Worm (Caenorhabditis elegans) whole organism, L4 larva: ENCODE measurements around the gene pik-1.

Experiments
- T20F7.1 ChIP-seq: fragments of 200-800 bp; sonication (Bioruptor generic); optimal IDR thresholded peaks from 2 replicates; lab custom pipeline; 2018; ENCODE audit warnings: mild to moderate bottlenecking, missing genetic modification characterization, missing compliant biosample characterization
- Y105C5A.15 ChIP-seq: fragments of 200-800 bp; sonication (Bioruptor generic); IDR thresholded peaks from 2 replicates; pipeline ENCODE4 v1.3.6; 2022; ENCODE audit warnings: missing genetic modification characterization, missing compliant biosample characterization
- Y48G9A.11 ChIP-seq: fragments of 200-800 bp; sonication (Bioruptor generic); IDR thresholded peaks from 2 replicates; pipeline ENCODE4 v1.3.6; 2022; ENCODE audit warnings: missing genetic modification reagents, missing genetic modification characterization, missing compliant biosample characterization
- aha-1 ChIP-seq: fragments of 150-350 bp; peaks from one replicate; lab custom pipeline; 2014; ENCODE audit warnings: missing biosample characterization, missing genetic modification characterization
- aly-2 ChIP-seq: sonication (generic microtip); optimal IDR thresholded peaks from 2 replicates; lab custom pipeline; 2018; ENCODE audit warnings: missing biosample characterization, missing genetic modification characterization
- ceh-20 ChIP-seq: fragments of 200-800 bp; sonication (Bioruptor generic); IDR thresholded peaks from 2 replicates; pipeline ENCODE4 v1.3.6; 2022; ENCODE audit warnings: missing genetic modification reagents, missing genetic modification characterization, missing compliant biosample characterization
- ceh-32 ChIP-seq: sonication (generic microtip); optimal IDR thresholded peaks from 2 replicates; lab custom pipeline; 2016; ENCODE audit warnings: mild to moderate bottlenecking, missing genetic modification characterization, missing compliant biosample characterization; ENCODE audit not compliant: poor library complexity
- ctbp-1 ChIP-seq: fragments of 200-800 bp; sonication (Bioruptor generic); IDR thresholded peaks from 2 replicates; pipeline ENCODE4 v1.3.6; 2022; ENCODE audit warnings: missing genetic modification reagents, missing genetic modification characterization, missing compliant biosample characterization
- daf-16 ChIP-seq, 3 experiments: sonication (generic microtip); optimal IDR thresholded peaks; 2 replicates each; lab custom pipeline; 2016 to 2017; ENCODE audit warnings: missing genetic modification characterization in 3 of 3, missing genetic modification reagents in 3 of 3, mild to moderate bottlenecking in 2 of 3, missing compliant biosample characterization in 2 of 3, missing biosample characterization in 1 of 3, moderate library complexity in 1 of 3
- daf-19 ChIP-seq: fragments of 200-800 bp; sonication (Bioruptor generic); conservative IDR thresholded peaks from 2 replicates; pipeline ENCODE4 v1.3.6; 2022; ENCODE audit warnings: missing genetic modification characterization, missing compliant biosample characterization
- dmd-6 ChIP-seq: fragments of 200-800 bp; sonication (Bioruptor generic); IDR thresholded peaks from 2 replicates; pipeline ENCODE4 v1.3.6; 2022; ENCODE audit warnings: missing genetic modification reagents, missing genetic modification characterization, missing compliant biosample characterization
- dmd-8 ChIP-seq: fragments of 200-800 bp; sonication (Bioruptor generic); IDR thresholded peaks from 2 replicates; pipeline ENCODE4 v1.3.6; 2022; ENCODE audit warnings: missing genetic modification characterization, missing compliant biosample characterization
- dpl-1 ChIP-seq: fragments of 150-350 bp; optimal IDR thresholded peaks from 2 replicates; lab custom pipeline; 2014; ENCODE audit warnings: missing biosample characterization, missing genetic modification reagents, missing genetic modification characterization
- duxl-1 ChIP-seq: sonication (generic microtip); optimal IDR thresholded peaks from 2 replicates; lab custom pipeline; 2016; ENCODE audit warnings: mild to moderate bottlenecking, missing genetic modification characterization, moderate library complexity, missing compliant biosample characterization; ENCODE audit not compliant: poor library complexity
- egl-27 ChIP-seq: sonication (generic microtip); optimal IDR thresholded peaks from 3 replicates; lab custom pipeline; 2017; ENCODE audit warnings: missing biosample characterization, missing genetic modification reagents, missing genetic modification characterization
- egl-43 ChIP-seq: fragments of 200-800 bp; sonication (Bioruptor generic); IDR thresholded peaks from 2 replicates; pipeline ENCODE4 v1.3.6; 2022; ENCODE audit warnings: missing genetic modification reagents, missing genetic modification characterization, missing compliant biosample characterization
- hif-1 ChIP-seq, 2 experiments: sonication (generic microtip); optimal IDR thresholded peaks; 2 replicates each; lab custom pipeline; 2016 to 2017; ENCODE audit warnings: missing compliant biosample characterization in 2 of 2, missing genetic modification characterization in 2 of 2, missing genetic modification reagents in 2 of 2, missing genotype in 2 of 2, mild to moderate bottlenecking in 1 of 2
- hlh-30 ChIP-seq: sonication (generic microtip); optimal IDR thresholded peaks from 2 replicates; lab custom pipeline; 2017; ENCODE audit warnings: antibody characterized with exemption, mild to moderate bottlenecking, missing genetic modification characterization, missing compliant biosample characterization; ENCODE audit not compliant: insufficient read depth
- hmg-1.1 ChIP-seq: fragments of 200-800 bp; sonication (Bioruptor generic); IDR thresholded peaks from 2 replicates; pipeline ENCODE4 v1.3.6; 2022; ENCODE audit warnings: missing genetic modification reagents, missing genetic modification characterization, missing compliant biosample characterization
- jun-1 ChIP-seq: fragments of 150-350 bp; optimal IDR thresholded peaks from 2 replicates; lab custom pipeline; 2014; ENCODE audit warnings: missing biosample characterization, missing genetic modification reagents, missing genetic modification characterization
- lin-1 ChIP-seq: fragments of 200-800 bp; sonication (Bioruptor generic); IDR thresholded peaks from 2 replicates; pipeline ENCODE4 v1.3.6; 2022; ENCODE audit warnings: missing genetic modification reagents, missing genetic modification characterization, missing compliant biosample characterization
- lin-13 ChIP-seq: fragments of 150-350 bp; optimal IDR thresholded peaks from 2 replicates; lab custom pipeline; 2014; ENCODE audit warnings: missing biosample characterization, missing genetic modification reagents, missing genetic modification characterization
- lin-15B ChIP-seq: fragments of 150-350 bp; sonication (generic microtip); optimal IDR thresholded peaks from 3 replicates; lab custom pipeline; 2014; ENCODE audit warnings: missing biosample characterization, missing genetic modification characterization
- lin-38 ChIP-seq: fragments of 200-800 bp; sonication (Bioruptor generic); IDR thresholded peaks from 2 replicates; pipeline ENCODE4 v1.3.6; 2022; ENCODE audit warnings: missing genetic modification reagents, missing genetic modification characterization, missing compliant biosample characterization
- lsy-2 ChIP-seq, 2 experiments: fragments of 150-350 bp in 1 of 2; sonication (generic microtip) in 1 of 2; optimal IDR thresholded peaks; 2 replicates each; lab custom pipeline; 2014 to 2017; ENCODE audit warnings: missing biosample characterization in 2 of 2, missing genetic modification characterization in 2 of 2
- madf-5 ChIP-seq, 2 experiments: fragments of 200-800 bp; sonication (Bioruptor generic); IDR thresholded peaks; 2 replicates each; pipeline ENCODE4 v1.3.6; 2022; ENCODE audit warnings: missing compliant biosample characterization in 2 of 2, missing genetic modification characterization in 2 of 2
- mep-1 ChIP-seq: fragments of 150-350 bp; sonication (generic microtip); optimal IDR thresholded peaks from 3 replicates; lab custom pipeline; 2014; ENCODE audit warnings: missing biosample characterization, missing genetic modification characterization
- mxl-2 ChIP-seq: fragments of 200-800 bp; sonication (Bioruptor generic); conservative IDR thresholded peaks from 2 replicates; pipeline ENCODE4 v1.3.6; 2022; ENCODE audit warnings: missing genetic modification reagents, missing genetic modification characterization, missing compliant biosample characterization
- nhr-10 ChIP-seq: fragments of 150-350 bp; optimal IDR thresholded peaks from 2 replicates; lab custom pipeline; 2014; ENCODE audit warnings: missing biosample characterization, missing genetic modification characterization
- nhr-102 ChIP-seq: sonication (generic microtip); optimal IDR thresholded peaks from 2 replicates; lab custom pipeline; 2016; ENCODE audit warnings: mild to moderate bottlenecking, missing genetic modification characterization, moderate library complexity, missing compliant biosample characterization
- nhr-111 ChIP-seq: fragments of 200-800 bp; sonication (Bioruptor generic); optimal IDR thresholded peaks from 2 replicates; lab custom pipeline; 2018; ENCODE audit warnings: mild to moderate bottlenecking, missing genetic modification characterization, missing compliant biosample characterization
- nhr-28 ChIP-seq: fragments of 150-350 bp; optimal IDR thresholded peaks from 2 replicates; lab custom pipeline; 2014; ENCODE audit warnings: missing biosample characterization, missing genetic modification characterization
- nhr-42 ChIP-seq: fragments of 200-800 bp; sonication (Bioruptor generic); IDR thresholded peaks from 2 replicates; pipeline ENCODE4 v1.3.6; 2022; ENCODE audit warnings: missing genetic modification characterization, missing compliant biosample characterization
- nhr-48 ChIP-seq: sonication (generic microtip); optimal IDR thresholded peaks from 2 replicates; lab custom pipeline; 2016; ENCODE audit warnings: mild to moderate bottlenecking, missing genetic modification characterization, missing compliant biosample characterization
- nhr-77 ChIP-seq: fragments of 150-350 bp; optimal IDR thresholded peaks from 2 replicates; lab custom pipeline; 2014; ENCODE audit warnings: missing biosample characterization, missing genetic modification characterization
- pha-4 ChIP-seq, 2 experiments: fragments of 150-350 bp in 1 of 2; fragments of 200-800 bp in 1 of 2; sonication (Bioruptor generic) in 1 of 2; IDR thresholded peaks in 1 of 2; optimal IDR thresholded peaks in 1 of 2; 2 replicates each; pipeline versions ENCODE4 v1.3.6 to Lab custom; 2014 to 2022; ENCODE audit warnings: missing genetic modification characterization in 2 of 2, missing genetic modification reagents in 2 of 2, missing biosample characterization in 1 of 2, missing compliant biosample characterization in 1 of 2
- rbr-2 ChIP-seq: sonication (generic microtip); optimal IDR thresholded peaks from 2 replicates; lab custom pipeline; 2016; ENCODE audit warnings: missing genotype, missing genetic modification characterization, missing compliant biosample characterization
- sdz-12 ChIP-seq: fragments of 200-800 bp; sonication (Bioruptor generic); optimal IDR thresholded peaks from 2 replicates; lab custom pipeline; 2018; ENCODE audit warnings: mild to moderate bottlenecking, missing genetic modification characterization, missing compliant biosample characterization
- snpc-1.2 ChIP-seq: fragments of 200-800 bp; sonication (Bioruptor generic); IDR thresholded peaks from 2 replicates; pipeline ENCODE4 v1.3.6; 2022; ENCODE audit warnings: missing genetic modification reagents, missing genetic modification characterization, missing compliant biosample characterization
- spr-3 ChIP-seq: fragments of 200-800 bp; sonication (Bioruptor generic); optimal IDR thresholded peaks from 2 replicates; lab custom pipeline; 2018; ENCODE audit warnings: mild to moderate bottlenecking, missing genetic modification characterization, missing compliant biosample characterization
- tag-97 ChIP-seq: fragments of 200-800 bp; sonication (Bioruptor generic); IDR thresholded peaks from 2 replicates; pipeline ENCODE4 v1.3.6; 2022; ENCODE audit warnings: missing genetic modification characterization, missing compliant biosample characterization
- tra-1 ChIP-seq: fragments of 200-800 bp; sonication (Bioruptor generic); IDR thresholded peaks from 2 replicates; pipeline ENCODE4 v1.3.6; 2022; ENCODE audit warnings: missing genetic modification reagents, missing genetic modification characterization, missing compliant biosample characterization
- unc-130 ChIP-seq: sonication (generic microtip); optimal IDR thresholded peaks from 2 replicates; lab custom pipeline; 2016; ENCODE audit warnings: missing genetic modification reagents, missing genetic modification characterization, missing compliant biosample characterization
- unc-62 ChIP-seq, 3 experiments: fragments of 150-350 bp in 1 of 3; sonication (generic microtip); optimal IDR thresholded peaks in 2 of 3; peaks in 1 of 3; 1 replicate in 1 of 3; 2 replicates in 2 of 3; lab custom pipeline; 2014 to 2017; ENCODE audit warnings: missing biosample characterization in 3 of 3, missing genetic modification characterization in 3 of 3, missing genetic modification reagents in 3 of 3, missing genotype in 1 of 3
- zag-1 ChIP-seq: fragments of 150-350 bp; optimal IDR thresholded peaks from 2 replicates; lab custom pipeline; 2014; ENCODE audit warnings: missing biosample characterization, missing genetic modification characterization
- zfp-2 ChIP-seq: sonication (generic microtip); optimal IDR thresholded peaks from 2 replicates; lab custom pipeline; 2016; ENCODE audit warnings: mild to moderate bottlenecking, missing genetic modification characterization, missing compliant biosample characterization
- zfp-3 ChIP-seq: fragments of 200-800 bp; sonication (Bioruptor generic); conservative IDR thresholded peaks from 2 replicates; pipeline ENCODE4 v1.3.6; 2022; ENCODE audit warnings: missing genetic modification reagents, missing genetic modification characterization, missing compliant biosample characterization
- zip-2 ChIP-seq: fragments of 150-350 bp; optimal IDR thresholded peaks from 2 replicates; lab custom pipeline; 2014; ENCODE audit warnings: missing biosample characterization, missing genetic modification characterization

Gene pik-1

ce11 chrIV:13388779-13389178 is 27.1 kb upstream of the pik-1 start (continued):
- TF ChIP-seq hif-1 (tag; optimal IDR thresholded peaks at IDR 0.05; lab: Kevin White, UChicago) (peak in 1 of 2 experiments; percentile 45), pha-4 (GFP tag; IDR thresholded peaks at IDR 0.05; lab: Robert Waterston, UW) (peak; percentile 42; the same call in 1 of the 2 replicates), pha-4 (tag; optimal IDR thresholded peaks at IDR 0.05; lab: Kevin White, UChicago) (no peak), zip-2 (tag; lab: Kevin White, UChicago) (peak; percentile 66), lin-15B (no peak), hmg-1.1 (GFP tag; lab: Robert Waterston, UW) (0 out of 2 replicates have a peak, but pooled peaks have one; percentile 25), dmd-8 (GFP tag; lab: Robert Waterston, UW) (0 out of 2 replicates have a peak, but pooled peaks have one; percentile 35), Y105C5A.15 (GFP tag; lab: Robert Waterston, UW) (no peak), unc-130 (no peak), mxl-2 (peak; percentile 54), sdz-12 (GFP tag; lab: Kevin White, UChicago) (peak; percentile 29), spr-3 (peak; percentile 18), dmd-6 (GFP tag; lab: Robert Waterston, UW) (peak; percentile 30; the same call in 1 of the 2 replicates), nhr-42 (GFP tag; lab: Robert Waterston, UW) (peak; percentile 39; the same call in 1 of the 2 replicates), nhr-77 (tag; lab: Kevin White, UChicago) (peak; percentile 60), tag-97 (GFP tag; lab: Robert Waterston, UW) (no peak), zag-1 (tag; lab: Kevin White, UChicago) (no peak), rbr-2 (tag; lab: Kevin White, UChicago) (no peak), daf-16 (GFP tag; optimal IDR thresholded peaks at IDR 0.05; lab: Kevin White, UChicago) (peak in 1 of 2 experiments; percentile 7), daf-16 (tag; optimal IDR thresholded peaks at IDR 0.05; lab: Kevin White, UChicago) (no peak), zfp-2 (tag; lab: Kevin White, UChicago) (no peak), Y48G9A.11 (GFP tag; lab: Robert Waterston, UW) (no peak), nhr-28 (tag; lab: Kevin White, UChicago) (peak; percentile 32), lin-13 (peak; percentile 41), ctbp-1 (GFP tag; lab: Robert Waterston, UW) (peak; percentile 50; the same call in 1 of the 2 replicates), hlh-30 (tag; lab: Kevin White, UChicago) (peak; percentile 65), dpl-1 (no peak), jun-1 (tag; lab: Kevin White, UChicago) (peak; percentile 13), zfp-3 (peak; percentile 80), nhr-48 (peak; percentile 56), daf-19 (GFP tag; lab: Robert Waterston, UW) (peak; percentile 81), lin-38 (GFP tag; lab: Robert Waterston, UW) (peak; percentile 70), unc-62 (GFP tag; optimal IDR thresholded peaks at IDR 0.05 in 1 of 2; lab: Kevin White, UChicago) (peak in 1 of 2 experiments; percentile 81), unc-62 (tag; optimal IDR thresholded peaks at IDR 0.05; lab: Kevin White, UChicago) (no peak), aha-1 (tag; lab: Kevin White, UChicago) (peak; percentile 95), ceh-20 (GFP tag; lab: Robert Waterston, UW) (peak; percentile 48; the same call in 1 of the 2 replicates), ceh-32 (tag; lab: Kevin White, UChicago) (no peak), lsy-2 (tag; optimal IDR thresholded peaks at IDR 0.05; lab: Kevin White, UChicago) (peak; percentile 0 to 80), nhr-10 (tag; lab: Kevin White, UChicago) (peak; percentile 90), mep-1 (tag; lab: Kevin White, UChicago) (peak; percentile 83), nhr-102 (tag; lab: Kevin White, UChicago) (peak; percentile 49)

ce11 chrIV:13389237-13389636 is 26.6 kb upstream of the pik-1 start:
- TF ChIP-seq duxl-1 (tag; lab: Kevin White, UChicago) (peak; percentile 34), egl-27 (tag; lab: Kevin White, UChicago) (no peak), hlh-30 (tag; lab: Kevin White, UChicago) (no peak), dmd-8 (GFP tag; lab: Robert Waterston, UW) (0 out of 2 replicates have a peak, but pooled peaks have one; percentile 49), dmd-6 (GFP tag; lab: Robert Waterston, UW) (no peak), aly-2 (tag; lab: Kevin White, UChicago) (no peak), lin-1 (GFP tag; lab: Robert Waterston, UW) (peak; percentile 38; the same call in 1 of the 2 replicates), Y105C5A.15 (GFP tag; lab: Robert Waterston, UW) (0 out of 2 replicates have a peak, but pooled peaks have one; percentile 34), snpc-1.2 (GFP tag; lab: Robert Waterston, UW) (0 out of 2 replicates have a peak, but pooled peaks have one; percentile 11), egl-43 (GFP tag; lab: Robert Waterston, UW) (peak; percentile 67), tra-1 (GFP tag; lab: Robert Waterston, UW) (0 out of 2 replicates have a peak, but pooled peaks have one; percentile 26), T20F7.1 (GFP tag; lab: Kevin White, UChicago) (no peak), madf-5 (GFP tag; IDR thresholded peaks at IDR 0.05; lab: Robert Waterston, UW) (no peak), nhr-111 (peak; percentile 43)
